Fruit fly (Drosophila melanogaster): ENCODE measurements around the gene fd3F.

Gene fd3F

dm6 chrX:3811340-3811788 lies 9.2 kb downstream of the fd3F start, which contains the start of gene ec (continued):
- no peak for TF ChIP-seq Abd-B (GFP tag; optimal IDR thresholded peaks at IDR 0.05)
- no peak for TF ChIP-seq Jra (GFP tag; optimal IDR thresholded peaks at IDR 0.05)
- TF ChIP-seq HLH106 (tag; optimal IDR thresholded peaks at IDR 0.05): no peak
- TF ChIP-seq tai (GFP tag; optimal IDR thresholded peaks at IDR 0.05): no peak
- no peak for TF ChIP-seq woc (GFP tag; optimal IDR thresholded peaks at IDR 0.05)
- no peak for TF ChIP-seq Rel (GFP tag; optimal IDR thresholded peaks at IDR 0.05)
- no peak for TF ChIP-seq Rel (tag; optimal IDR thresholded peaks at IDR 0.05)
- TF ChIP-seq Hnf4 (GFP tag; optimal IDR thresholded peaks at IDR 0.05): peak; percentile 31
- TF ChIP-seq Dif (GFP tag; optimal IDR thresholded peaks at IDR 0.05; ENCODE audit: partially characterized antibody): no peak
- TF ChIP-seq Dfd (GFP tag; optimal IDR thresholded peaks at IDR 0.05): no peak
- no peak for TF ChIP-seq Hr78 (GFP tag; optimal IDR thresholded peaks at IDR 0.05)
- no peak for TF ChIP-seq fru (GFP tag; optimal IDR thresholded peaks at IDR 0.05)
- TF ChIP-seq ey (GFP tag; optimal IDR thresholded peaks at IDR 0.05): no peak
- TF ChIP-seq lola (GFP tag; optimal IDR thresholded peaks at IDR 0.05): no peak

dm6 chrX:3815663-3816062 lies 13.5 kb downstream of the fd3F start:
- TF ChIP-seq CG32264 (GFP tag; optimal IDR thresholded peaks at IDR 0.05) (no peak), psq (GFP tag; optimal IDR thresholded peaks at IDR 0.05) (no peak), Abd-B (GFP tag; optimal IDR thresholded peaks at IDR 0.05) (no peak), dmrt93B (GFP tag; optimal IDR thresholded peaks at IDR 0.05) (no peak), woc (GFP tag; optimal IDR thresholded peaks at IDR 0.05) (no peak), Hr78 (GFP tag; optimal IDR thresholded peaks at IDR 0.05) (no peak), Sp1 (GFP tag; optimal IDR thresholded peaks at IDR 0.05) (no peak), h (GFP tag; optimal IDR thresholded peaks at IDR 0.05) (no peak), Hr83 (GFP tag; optimal IDR thresholded peaks at IDR 0.05; ENCODE audit: poor library complexity, severe bottlenecking) (no peak), CG9705 (GFP tag; optimal IDR thresholded peaks at IDR 0.05) (no peak), tai (GFP tag; optimal IDR thresholded peaks at IDR 0.05) (no peak), pan (optimal IDR thresholded peaks at IDR 0.05) (no peak), usp (GFP tag; optimal IDR thresholded peaks at IDR 0.05) (no peak), Myc (optimal IDR thresholded peaks at IDR 0.05) (no peak), lola (GFP tag; optimal IDR thresholded peaks at IDR 0.05) (no peak), Dfd (GFP tag; optimal IDR thresholded peaks at IDR 0.05) (no peak), Vsx2 (GFP tag; optimal IDR thresholded peaks at IDR 0.05; ENCODE audit: partially characterized antibody) (no peak), Rel (GFP tag; optimal IDR thresholded peaks at IDR 0.05) (no peak), Rel (tag; optimal IDR thresholded peaks at IDR 0.05) (no peak), Mio (GFP tag; optimal IDR thresholded peaks at IDR 0.05) (no peak), br (GFP tag; optimal IDR thresholded peaks at IDR 0.05) (no peak)

- TF ChIP-seq Rel (GFP tag; optimal IDR thresholded peaks at IDR 0.05): no peak
- TF ChIP-seq Rel (tag; optimal IDR thresholded peaks at IDR 0.05): no peak
- TF ChIP-seq Dif (GFP tag; optimal IDR thresholded peaks at IDR 0.05; ENCODE audit: partially characterized antibody): no peak
- no peak for TF ChIP-seq GATAd (GFP tag; optimal IDR thresholded peaks at IDR 0.05)
- TF ChIP-seq dsf (GFP tag; optimal IDR thresholded peaks at IDR 0.05; ENCODE audit: borderline replicate concordance): no peak
- TF ChIP-seq Mio (GFP tag; optimal IDR thresholded peaks at IDR 0.05): no peak
- no peak for TF ChIP-seq pan (optimal IDR thresholded peaks at IDR 0.05)
- TF ChIP-seq N (GFP tag; optimal IDR thresholded peaks at IDR 0.05): no peak
- TF ChIP-seq dmrt93B (GFP tag; optimal IDR thresholded peaks at IDR 0.05): no peak
- no peak for TF ChIP-seq Myc (optimal IDR thresholded peaks at IDR 0.05)
- no peak for TF ChIP-seq jim (GFP tag; optimal IDR thresholded peaks at IDR 0.05)
- no peak for TF ChIP-seq psq (GFP tag; optimal IDR thresholded peaks at IDR 0.05)
- TF ChIP-seq Hr78 (GFP tag; optimal IDR thresholded peaks at IDR 0.05): no peak
- no peak for TF ChIP-seq Jra (GFP tag; optimal IDR thresholded peaks at IDR 0.05)
- TF ChIP-seq fru (GFP tag; optimal IDR thresholded peaks at IDR 0.05): no peak
- TF ChIP-seq Hr83 (GFP tag; optimal IDR thresholded peaks at IDR 0.05; ENCODE audit: poor library complexity, severe bottlenecking): no peak
Observed at dm6 chrX:3819470-3819869, 17.4 kb downstream of the fd3F start.

dm6 chrX:3825069-3825468 lies 23.0 kb downstream of the fd3F start:
- TF ChIP-seq dsf (GFP tag; optimal IDR thresholded peaks at IDR 0.05; ENCODE audit: borderline replicate concordance) (no peak), Myc (optimal IDR thresholded peaks at IDR 0.05) (no peak), foxo (GFP tag; optimal IDR thresholded peaks at IDR 0.05) (no peak), Abd-B (GFP tag; optimal IDR thresholded peaks at IDR 0.05) (no peak), lola (GFP tag; optimal IDR thresholded peaks at IDR 0.05) (no peak), Jra (GFP tag; optimal IDR thresholded peaks at IDR 0.05) (no peak), rgr (GFP tag; optimal IDR thresholded peaks at IDR 0.05) (no peak), CrebA (GFP tag; optimal IDR thresholded peaks at IDR 0.05; ENCODE audit: borderline replicate concordance) (no peak), Hnf4 (GFP tag; optimal IDR thresholded peaks at IDR 0.05) (no peak), Rel (GFP tag; optimal IDR thresholded peaks at IDR 0.05) (no peak), Rel (tag; optimal IDR thresholded peaks at IDR 0.05) (no peak), Sp1 (GFP tag; optimal IDR thresholded peaks at IDR 0.05) (no peak), CG32264 (GFP tag; optimal IDR thresholded peaks at IDR 0.05) (no peak), dmrt93B (GFP tag; optimal IDR thresholded peaks at IDR 0.05) (no peak)

Data from whole organism, wandering third instar larva.